Fruit fly (Drosophila melanogaster): Measurements from ENCODE around the gene CG11458.

CG11458 gene

DNA sequence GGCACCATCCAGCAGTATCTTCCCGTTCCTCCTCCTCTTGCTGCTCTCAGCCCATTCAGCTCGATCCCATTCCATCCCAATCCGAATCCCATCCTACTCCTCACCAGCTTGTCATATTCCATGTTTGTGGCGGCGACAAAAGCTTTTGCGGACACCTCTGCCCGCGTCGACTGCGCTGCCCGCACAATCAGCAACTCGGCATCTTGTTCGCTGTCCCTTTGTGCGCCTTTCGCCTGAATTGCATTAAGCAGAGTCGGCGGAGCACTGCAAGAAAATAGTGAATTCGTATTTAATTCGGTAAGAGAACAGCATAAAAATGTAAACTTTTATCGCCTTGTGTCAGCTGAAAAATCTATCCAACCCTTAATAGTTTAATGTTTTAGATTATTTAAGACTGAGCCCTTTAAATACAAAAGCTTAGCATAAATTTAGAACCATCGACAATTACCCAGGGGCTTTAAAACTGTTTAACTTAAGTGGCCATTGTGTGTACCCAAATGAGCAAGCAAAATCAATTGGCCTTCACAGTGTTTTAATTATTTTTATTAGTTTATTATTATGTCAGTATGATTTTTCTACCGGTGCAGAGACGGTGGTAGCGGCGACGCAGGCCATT lies 45.0 kb downstream of the CG11458 start:
- TF ChIP-seq sv (GFP tag; optimal IDR thresholded peaks at IDR 0.05) (no peak), Vsx2 (GFP tag; optimal IDR thresholded peaks at IDR 0.05; ENCODE audit: partially characterized antibody) (peak; percentile 10), GATAd (GFP tag; optimal IDR thresholded peaks at IDR 0.05) (no peak), sage (GFP tag; optimal IDR thresholded peaks at IDR 0.05) (peak; percentile 73), Mio (GFP tag; optimal IDR thresholded peaks at IDR 0.05) (no peak), Rel (GFP tag; optimal IDR thresholded peaks at IDR 0.05) (peak; percentile 8), Rel (tag; optimal IDR thresholded peaks at IDR 0.05) (no peak), Hr78 (GFP tag; optimal IDR thresholded peaks at IDR 0.05) (no peak), Dfd (GFP tag; optimal IDR thresholded peaks at IDR 0.05) (no peak), Dif (GFP tag; optimal IDR thresholded peaks at IDR 0.05; ENCODE audit: partially characterized antibody) (peak; percentile 50), br (GFP tag; optimal IDR thresholded peaks at IDR 0.05) (peak; percentile 78), HLH106 (tag; optimal IDR thresholded peaks at IDR 0.05) (peak; percentile 83), CrebA (GFP tag; optimal IDR thresholded peaks at IDR 0.05; ENCODE audit: borderline replicate concordance) (peak; percentile 6), pan (optimal IDR thresholded peaks at IDR 0.05) (no peak), fru (GFP tag; optimal IDR thresholded peaks at IDR 0.05) (peak; percentile 79), Sp1 (GFP tag; optimal IDR thresholded peaks at IDR 0.05) (peak; percentile 85), Myc (optimal IDR thresholded peaks at IDR 0.05) (no peak), dl (GFP tag; optimal IDR thresholded peaks at IDR 0.05; ENCODE audit: insufficient read depth in 1 of 2, partially characterized antibody in 2 of 2) (no peak), Hr83 (GFP tag; optimal IDR thresholded peaks at IDR 0.05; ENCODE audit: poor library complexity, severe bottlenecking) (no peak), CG32264 (GFP tag; optimal IDR thresholded peaks at IDR 0.05) (peak; percentile 41), brk (GFP tag; optimal IDR thresholded peaks at IDR 0.05) (no peak), ey (GFP tag; optimal IDR thresholded peaks at IDR 0.05) (peak; percentile 69), rgr (GFP tag; optimal IDR thresholded peaks at IDR 0.05) (peak; percentile 72), Hnf4 (GFP tag; optimal IDR thresholded peaks at IDR 0.05) (peak; percentile 33), psq (GFP tag; optimal IDR thresholded peaks at IDR 0.05) (peak; percentile 55), h (GFP tag; optimal IDR thresholded peaks at IDR 0.05) (peak; percentile 70), dsf (GFP tag; optimal IDR thresholded peaks at IDR 0.05; ENCODE audit: borderline replicate concordance) (peak; percentile 9), woc (GFP tag; optimal IDR thresholded peaks at IDR 0.05) (no peak), Jra (GFP tag; optimal IDR thresholded peaks at IDR 0.05) (peak; percentile 10), tai (GFP tag; optimal IDR thresholded peaks at IDR 0.05) (peak; percentile 42), N (GFP tag; optimal IDR thresholded peaks at IDR 0.05) (no peak), jim (GFP tag; optimal IDR thresholded peaks at IDR 0.05) (no peak), lola (GFP tag; optimal IDR thresholded peaks at IDR 0.05) (no peak), CG9705 (GFP tag; optimal IDR thresholded peaks at IDR 0.05) (peak; percentile 61), dmrt93B (GFP tag; optimal IDR thresholded peaks at IDR 0.05) (peak; percentile 77), OdsH (GFP tag; optimal IDR thresholded peaks at IDR 0.05) (peak; percentile 71), Abd-B (GFP tag; optimal IDR thresholded peaks at IDR 0.05) (no peak), foxo (GFP tag; optimal IDR thresholded peaks at IDR 0.05) (peak in 1 of 2 experiments; percentile 79), usp (GFP tag; optimal IDR thresholded peaks at IDR 0.05) (no peak)

DNA sequence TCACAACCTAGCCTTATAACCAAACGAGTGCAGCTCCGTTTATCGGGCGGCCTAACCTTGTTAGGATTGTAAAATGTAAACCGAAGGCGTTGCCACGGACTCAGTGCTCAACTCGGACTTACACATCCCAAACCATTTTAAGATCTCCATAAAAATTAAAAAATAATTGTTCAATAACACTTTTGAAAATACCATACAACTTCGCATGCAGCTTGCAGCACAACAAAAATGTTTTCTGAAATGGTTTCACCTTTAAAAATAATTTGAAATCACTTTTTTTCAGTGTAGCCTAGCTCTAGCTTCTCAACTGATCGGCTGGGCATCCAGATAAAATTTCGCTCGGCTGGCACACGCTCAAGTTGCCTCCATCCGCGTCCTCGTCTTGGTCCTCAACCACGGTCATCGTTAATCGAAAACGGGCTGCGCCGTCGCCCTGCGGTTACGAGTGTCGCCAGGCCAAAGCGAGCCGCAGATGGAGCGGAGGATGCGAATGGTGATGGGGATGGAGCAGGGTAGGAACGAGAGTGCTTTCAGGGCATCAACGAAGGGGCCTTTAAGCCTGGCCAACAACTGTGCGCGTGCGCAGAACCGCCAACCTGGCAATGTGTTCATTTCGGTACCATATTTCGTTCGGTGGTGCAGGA lies 46.0 kb downstream of the CG11458 start:
- TF ChIP-seq Dif (GFP tag; optimal IDR thresholded peaks at IDR 0.05; ENCODE audit: partially characterized antibody) (peak; percentile 65), Rel (GFP tag; optimal IDR thresholded peaks at IDR 0.05) (peak; percentile 22), Rel (tag; optimal IDR thresholded peaks at IDR 0.05) (no peak), ey (GFP tag; optimal IDR thresholded peaks at IDR 0.05) (peak; percentile 72), h (GFP tag; optimal IDR thresholded peaks at IDR 0.05) (peak; percentile 51), CG9705 (GFP tag; optimal IDR thresholded peaks at IDR 0.05) (no peak), sage (GFP tag; optimal IDR thresholded peaks at IDR 0.05) (peak; percentile 52), psq (GFP tag; optimal IDR thresholded peaks at IDR 0.05) (peak; percentile 38), dl (GFP tag; optimal IDR thresholded peaks at IDR 0.05; ENCODE audit: insufficient read depth in 1 of 2, partially characterized antibody in 2 of 2) (no peak), lola (GFP tag; optimal IDR thresholded peaks at IDR 0.05) (no peak), pan (optimal IDR thresholded peaks at IDR 0.05) (no peak), N (GFP tag; optimal IDR thresholded peaks at IDR 0.05) (no peak), Sp1 (GFP tag; optimal IDR thresholded peaks at IDR 0.05) (peak; percentile 20), Jra (GFP tag; optimal IDR thresholded peaks at IDR 0.05) (no peak), Hr83 (GFP tag; optimal IDR thresholded peaks at IDR 0.05; ENCODE audit: poor library complexity, severe bottlenecking) (peak; percentile 20), br (GFP tag; optimal IDR thresholded peaks at IDR 0.05) (peak; percentile 49), CG32264 (GFP tag; optimal IDR thresholded peaks at IDR 0.05) (peak; percentile 63), tai (GFP tag; optimal IDR thresholded peaks at IDR 0.05) (no peak), GATAd (GFP tag; optimal IDR thresholded peaks at IDR 0.05) (no peak), rgr (GFP tag; optimal IDR thresholded peaks at IDR 0.05) (peak; percentile 48), usp (GFP tag; optimal IDR thresholded peaks at IDR 0.05) (no peak), Hr78 (GFP tag; optimal IDR thresholded peaks at IDR 0.05) (no peak), Mio (GFP tag; optimal IDR thresholded peaks at IDR 0.05) (no peak), OdsH (GFP tag; optimal IDR thresholded peaks at IDR 0.05) (peak; percentile 38), Dfd (GFP tag; optimal IDR thresholded peaks at IDR 0.05) (no peak), Vsx2 (GFP tag; optimal IDR thresholded peaks at IDR 0.05; ENCODE audit: partially characterized antibody) (no peak), woc (GFP tag; optimal IDR thresholded peaks at IDR 0.05) (peak; percentile 44), Myc (optimal IDR thresholded peaks at IDR 0.05) (no peak), Abd-B (GFP tag; optimal IDR thresholded peaks at IDR 0.05) (no peak), sv (GFP tag; optimal IDR thresholded peaks at IDR 0.05) (no peak), jim (GFP tag; optimal IDR thresholded peaks at IDR 0.05) (no peak), Hnf4 (GFP tag; optimal IDR thresholded peaks at IDR 0.05) (peak; percentile 15), foxo (GFP tag; optimal IDR thresholded peaks at IDR 0.05) (peak in 1 of 2 experiments; percentile 46), dsf (GFP tag; optimal IDR thresholded peaks at IDR 0.05; ENCODE audit: borderline replicate concordance) (no peak), brk (GFP tag; optimal IDR thresholded peaks at IDR 0.05) (peak; percentile 31), CrebA (GFP tag; optimal IDR thresholded peaks at IDR 0.05; ENCODE audit: borderline replicate concordance) (no peak), HLH106 (tag; optimal IDR thresholded peaks at IDR 0.05) (peak; percentile 24), dmrt93B (GFP tag; optimal IDR thresholded peaks at IDR 0.05) (peak; percentile 32), fru (GFP tag; optimal IDR thresholded peaks at IDR 0.05) (peak; percentile 63)
